Fruit fly (Drosophila melanogaster): Measurements from ENCODE around the gene Cse1.

Cse1 gene

DNA sequence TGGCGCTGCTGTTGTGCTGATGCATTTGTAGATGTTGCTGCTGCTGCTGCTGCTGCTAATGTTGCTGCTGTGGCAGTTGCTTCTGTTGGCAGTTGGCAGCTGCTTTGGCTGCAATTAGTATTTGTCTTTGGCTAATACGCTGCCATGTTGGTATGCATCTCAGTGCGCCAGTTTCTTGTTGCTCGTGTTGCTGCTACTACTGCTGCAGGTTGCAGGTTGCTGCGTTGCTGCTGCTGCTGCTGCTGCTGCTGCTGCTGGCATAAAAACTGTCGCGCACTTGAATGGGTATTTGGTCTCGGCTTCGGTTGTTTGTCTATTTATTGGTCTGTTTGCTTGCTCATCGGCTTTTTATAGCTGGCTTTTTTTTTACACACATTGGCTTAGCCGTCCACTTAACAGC is 16.3 kb downstream of the Cse1 start:
- no peak for TF ChIP-seq CG5204 (GFP tag; optimal IDR thresholded peaks at IDR 0.05)
- no peak for TF ChIP-seq ovo (GFP tag; optimal IDR thresholded peaks at IDR 0.05)
- TF ChIP-seq CG7045 (GFP tag; optimal IDR thresholded peaks at IDR 0.05) = no peak
- no peak for TF ChIP-seq CG7101 (tag; optimal IDR thresholded peaks at IDR 0.05)
- no peak for TF ChIP-seq cic (GFP tag; optimal IDR thresholded peaks at IDR 0.05)
- TF ChIP-seq Hr96 (GFP tag; optimal IDR thresholded peaks at IDR 0.05) = no peak
- TF ChIP-seq Clk (GFP tag; optimal IDR thresholded peaks at IDR 0.05) = no peak
- TF ChIP-seq CG33017 (tag; optimal IDR thresholded peaks at IDR 0.05) = no peak
- TF ChIP-seq CG14711 (tag; optimal IDR thresholded peaks at IDR 0.05) = no peak

DNA sequence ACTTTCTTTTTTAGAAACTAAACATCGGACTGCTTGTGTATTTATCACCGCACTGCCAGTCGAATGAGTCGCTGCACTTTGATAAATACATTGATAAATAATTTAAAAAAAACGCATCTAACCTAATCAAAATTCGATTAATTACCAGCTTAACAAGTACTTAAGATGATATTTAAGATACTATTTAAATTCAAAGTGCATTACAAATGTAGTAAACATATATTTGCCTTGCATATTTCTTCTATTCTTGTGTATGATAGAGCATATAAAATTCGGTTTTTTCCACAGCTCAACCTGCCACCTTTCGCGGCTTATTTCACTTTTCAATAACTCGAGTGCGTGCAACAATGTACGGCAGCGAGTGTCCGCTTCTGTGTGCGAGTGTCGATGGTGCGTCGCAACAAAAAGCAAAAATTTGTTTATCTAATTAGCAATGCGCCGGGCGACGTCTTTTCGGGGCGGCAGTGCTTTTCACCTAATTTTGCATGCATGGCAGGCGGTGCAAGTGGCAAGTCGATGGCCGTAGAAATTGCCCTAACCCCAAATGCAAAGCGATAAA is 20.6 kb downstream of the Cse1 start, which contains the start of gene CG13272:
Gene CG13272 (plus strand): TSS at position 509 of the 559 bp plus-strand sequence.
- TF ChIP-seq Mnt (GFP tag; optimal IDR thresholded peaks at IDR 0.05) = no peak
- no peak for TF ChIP-seq Clk (GFP tag; optimal IDR thresholded peaks at IDR 0.05)
- TF ChIP-seq CG5204 (GFP tag; optimal IDR thresholded peaks at IDR 0.05) = no peak
- no peak for TF ChIP-seq ovo (GFP tag; optimal IDR thresholded peaks at IDR 0.05)
- TF ChIP-seq Hr96 (GFP tag; optimal IDR thresholded peaks at IDR 0.05) = no peak
- TF ChIP-seq cic (GFP tag; optimal IDR thresholded peaks at IDR 0.05) = no peak
- no peak for TF ChIP-seq CG11617 (GFP tag; optimal IDR thresholded peaks at IDR 0.05)
- no peak for TF ChIP-seq bab1 (GFP tag; optimal IDR thresholded peaks at IDR 0.05)
- no peak for TF ChIP-seq CG12768 (GFP tag; optimal IDR thresholded peaks at IDR 0.05)
- no peak for TF ChIP-seq cnc (optimal IDR thresholded peaks at IDR 0.05)
- no peak for TF ChIP-seq CG1620 (GFP tag; optimal IDR thresholded peaks at IDR 0.05)
- TF ChIP-seq tj (GFP tag; optimal IDR thresholded peaks at IDR 0.05) = no peak
- TF ChIP-seq toe (GFP tag; optimal IDR thresholded peaks at IDR 0.05) = no peak
- no peak for TF ChIP-seq CG14711 (tag; optimal IDR thresholded peaks at IDR 0.05)
- no peak for TF ChIP-seq kay (GFP tag; ENCODE audit: borderline replicate concordance)
- TF ChIP-seq Crg-1 (GFP tag; optimal IDR thresholded peaks at IDR 0.05) = no peak
- TF ChIP-seq pad (GFP tag; optimal IDR thresholded peaks at IDR 0.05) = no peak
- TF ChIP-seq CG33017 (tag; optimal IDR thresholded peaks at IDR 0.05) = no peak

DNA sequence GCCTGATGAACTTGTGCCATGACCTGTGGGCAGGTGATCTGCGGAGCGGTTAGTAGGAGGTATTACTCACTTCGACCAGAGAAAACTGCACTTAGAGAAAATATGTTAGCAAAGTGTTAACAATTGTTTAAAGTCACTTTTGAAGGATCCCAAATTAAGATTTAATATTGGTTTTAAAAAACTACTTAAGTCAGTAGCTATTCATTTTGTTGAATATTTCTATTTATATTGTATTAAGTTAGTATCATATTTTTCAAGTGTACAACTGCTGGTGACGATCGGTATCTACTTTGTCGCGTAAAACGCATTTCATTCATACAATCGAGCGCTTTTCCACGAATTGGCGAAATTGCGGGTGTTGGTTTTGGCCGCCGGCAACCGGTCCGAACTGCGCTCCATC is 21.4 kb downstream of the Cse1 start:
- TF ChIP-seq Crg-1 (GFP tag; optimal IDR thresholded peaks at IDR 0.05) = no peak
- no peak for TF ChIP-seq cic (GFP tag; optimal IDR thresholded peaks at IDR 0.05)
- no peak for TF ChIP-seq CG33017 (tag; optimal IDR thresholded peaks at IDR 0.05)
- no peak for TF ChIP-seq Mnt (GFP tag; optimal IDR thresholded peaks at IDR 0.05)
- no peak for TF ChIP-seq cnc (optimal IDR thresholded peaks at IDR 0.05)
- TF ChIP-seq tj (GFP tag; optimal IDR thresholded peaks at IDR 0.05) = no peak
- TF ChIP-seq CG14711 (tag; optimal IDR thresholded peaks at IDR 0.05) = no peak
- TF ChIP-seq CG12768 (GFP tag; optimal IDR thresholded peaks at IDR 0.05) = no peak
- TF ChIP-seq pad (GFP tag; optimal IDR thresholded peaks at IDR 0.05) = no peak
- TF ChIP-seq bab1 (GFP tag; optimal IDR thresholded peaks at IDR 0.05) = no peak
- TF ChIP-seq CG11617 (GFP tag; optimal IDR thresholded peaks at IDR 0.05) = no peak
- TF ChIP-seq kay (GFP tag; ENCODE audit: borderline replicate concordance) = no peak
- no peak for TF ChIP-seq Clk (GFP tag; optimal IDR thresholded peaks at IDR 0.05)
- TF ChIP-seq CG7045 (GFP tag; optimal IDR thresholded peaks at IDR 0.05) = no peak
- no peak for TF ChIP-seq toe (GFP tag; optimal IDR thresholded peaks at IDR 0.05)

DNA sequence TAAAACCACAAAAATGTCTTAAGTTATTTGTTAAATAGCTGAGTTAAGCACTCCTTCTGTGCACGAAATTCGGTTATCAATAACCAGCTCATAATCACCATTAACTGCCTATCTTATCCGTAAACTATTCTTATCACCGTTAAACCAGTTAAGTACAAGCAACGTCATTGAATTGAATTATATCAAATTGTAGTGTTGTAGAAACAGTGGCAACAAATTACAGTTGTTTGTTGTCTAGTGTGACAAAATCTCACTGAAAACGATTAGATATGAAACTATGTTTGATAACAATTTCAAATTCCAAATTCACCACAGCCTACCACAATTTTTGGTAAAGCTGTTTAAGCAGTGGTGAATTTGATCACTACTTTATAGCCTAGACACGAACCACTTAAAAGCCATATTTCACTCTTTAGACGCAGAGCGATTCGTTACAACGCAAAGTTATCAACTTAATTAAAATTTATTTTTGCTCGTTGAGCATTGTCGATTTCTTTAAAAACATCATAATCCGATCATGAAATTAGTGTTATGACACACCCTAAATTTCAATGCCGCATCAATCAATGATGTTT is 23.3 kb downstream of the Cse1 start:
- TF ChIP-seq kay (GFP tag; ENCODE audit: borderline replicate concordance) (peak; percentile 42), cnc (optimal IDR thresholded peaks at IDR 0.05) (no peak), Hr96 (GFP tag; optimal IDR thresholded peaks at IDR 0.05) (no peak), Mnt (GFP tag; optimal IDR thresholded peaks at IDR 0.05) (no peak)

DNA sequence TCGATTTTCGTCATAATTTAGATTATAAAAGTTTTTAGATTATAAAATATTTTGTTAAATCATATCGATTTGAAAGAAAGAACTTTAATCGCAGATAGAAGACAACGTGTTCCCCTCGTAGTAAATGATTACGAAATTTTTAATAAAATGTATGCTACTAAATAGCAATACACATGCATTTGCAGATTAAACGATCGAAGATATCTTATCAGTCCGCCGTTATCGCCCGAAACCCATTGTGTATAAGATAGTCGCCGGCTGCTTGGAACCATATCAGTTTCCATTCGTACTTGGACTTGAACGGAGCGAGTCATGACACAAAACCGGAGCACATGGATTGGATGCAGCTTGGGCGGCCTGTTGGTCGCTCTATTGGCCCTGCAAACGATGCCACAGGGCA is 25.5 kb downstream of the Cse1 start:
- TF ChIP-seq CG1620 (GFP tag; optimal IDR thresholded peaks at IDR 0.05) = no peak
- no peak for TF ChIP-seq Crg-1 (GFP tag; optimal IDR thresholded peaks at IDR 0.05)
- peak; percentile 9 for TF ChIP-seq Mnt (GFP tag; optimal IDR thresholded peaks at IDR 0.05)
- no peak for TF ChIP-seq toe (GFP tag; optimal IDR thresholded peaks at IDR 0.05)
- TF ChIP-seq CG5204 (GFP tag; optimal IDR thresholded peaks at IDR 0.05) = no peak
- TF ChIP-seq CG33017 (tag; optimal IDR thresholded peaks at IDR 0.05) = no peak

DNA sequence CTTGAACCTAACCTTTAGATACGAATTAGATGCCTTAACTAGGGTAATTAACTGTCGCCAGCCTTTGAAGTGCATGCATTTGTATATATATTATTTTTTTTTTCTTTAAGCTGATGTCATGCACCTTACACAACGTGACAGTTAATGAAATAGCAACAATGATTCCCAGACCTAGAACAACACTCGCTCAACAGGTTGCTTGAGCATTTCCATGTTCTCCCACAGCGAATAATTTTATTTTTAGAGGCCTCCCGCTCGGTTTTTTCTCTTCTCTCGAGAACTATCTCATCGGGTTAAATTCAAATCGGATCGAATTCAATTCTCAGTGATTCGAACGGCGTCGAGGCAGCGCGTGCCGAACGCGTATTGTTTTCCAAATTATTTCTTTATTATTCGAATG is 26.3 kb downstream of the Cse1 start, which contains the start of gene Ugt37D1:
Gene Ugt37D1 (plus strand): TSS at position 321 of the 400 bp plus-strand sequence.
- no peak for TF ChIP-seq Clk (GFP tag; optimal IDR thresholded peaks at IDR 0.05)
- TF ChIP-seq CG5204 (GFP tag; optimal IDR thresholded peaks at IDR 0.05) = no peak
- no peak for TF ChIP-seq pad (GFP tag; optimal IDR thresholded peaks at IDR 0.05)
- no peak for TF ChIP-seq CG12768 (GFP tag; optimal IDR thresholded peaks at IDR 0.05)
- no peak for TF ChIP-seq tj (GFP tag; optimal IDR thresholded peaks at IDR 0.05)
- TF ChIP-seq Hr96 (GFP tag; optimal IDR thresholded peaks at IDR 0.05) = no peak
- no peak for TF ChIP-seq cic (GFP tag; optimal IDR thresholded peaks at IDR 0.05)
- peak; percentile 11 for TF ChIP-seq CG7045 (GFP tag; optimal IDR thresholded peaks at IDR 0.05)
- no peak for TF ChIP-seq CG14711 (tag; optimal IDR thresholded peaks at IDR 0.05)
- TF ChIP-seq Mnt (GFP tag; optimal IDR thresholded peaks at IDR 0.05) = peak; percentile 7
- peak in 1 of 2 experiments; percentile 42 for TF ChIP-seq cnc (optimal IDR thresholded peaks at IDR 0.05)
- TF ChIP-seq CG33017 (tag; optimal IDR thresholded peaks at IDR 0.05) = peak; percentile 33
- no peak for TF ChIP-seq Crg-1 (GFP tag; optimal IDR thresholded peaks at IDR 0.05)
- TF ChIP-seq toe (GFP tag; optimal IDR thresholded peaks at IDR 0.05) = no peak
- peak; percentile 90 for TF ChIP-seq kay (GFP tag; ENCODE audit: borderline replicate concordance)
- TF ChIP-seq CG1620 (GFP tag; optimal IDR thresholded peaks at IDR 0.05) = no peak
- no peak for TF ChIP-seq bab1 (GFP tag; optimal IDR thresholded peaks at IDR 0.05)
- no peak for TF ChIP-seq CG7101 (tag; optimal IDR thresholded peaks at IDR 0.05)
- TF ChIP-seq ovo (GFP tag; optimal IDR thresholded peaks at IDR 0.05) = no peak
- no peak for TF ChIP-seq CG11617 (GFP tag; optimal IDR thresholded peaks at IDR 0.05)
